Worm (Caenorhabditis elegans) whole organism, L4 larva: ENCODE results near the gene nlp-51.

Source experiments
- D1046.2 ChIP-seq: fragments of 200-800 bp; sonication (Bioruptor generic); IDR thresholded peaks from 2 replicates; pipeline ENCODE4 v1.3.6; 2022; ENCODE audit warnings: missing genetic modification characterization, missing compliant biosample characterization
- T26A8.4 ChIP-seq: fragments of 200-800 bp; sonication (Bioruptor generic); IDR thresholded peaks from 2 replicates; pipeline ENCODE4 v1.3.6; 2022; ENCODE audit warnings: missing genetic modification characterization, missing compliant biosample characterization
- Y5F2A.4 ChIP-seq: fragments of 200-800 bp; sonication (Bioruptor generic); optimal IDR thresholded peaks from 2 replicates; lab custom pipeline; 2018; ENCODE audit warnings: mild to moderate bottlenecking, missing genetic modification characterization, missing compliant biosample characterization
- ZK546.5 ChIP-seq, 2 experiments: sonication (generic microtip); optimal IDR thresholded peaks; 2 replicates each; lab custom pipeline; 2017; ENCODE audit warnings: missing biosample characterization in 2 of 2, missing genetic modification characterization in 2 of 2
- aha-1 ChIP-seq: fragments of 150-350 bp; peaks from one replicate; lab custom pipeline; 2014; ENCODE audit warnings: missing biosample characterization, missing genetic modification characterization
- ama-1 ChIP-seq: fragments of 150-350 bp; optimal IDR thresholded peaks from 2 replicates; lab custom pipeline; 2014; ENCODE audit warnings: inconsistent platforms, mixed read lengths
- ceh-32 ChIP-seq: sonication (generic microtip); optimal IDR thresholded peaks from 2 replicates; lab custom pipeline; 2016; ENCODE audit warnings: mild to moderate bottlenecking, missing genetic modification characterization, missing compliant biosample characterization; ENCODE audit not compliant: poor library complexity
- ces-1 ChIP-seq: fragments of 150-350 bp; sonication (generic microtip); optimal IDR thresholded peaks from 4 replicates; lab custom pipeline; 2014; ENCODE audit warnings: missing biosample characterization, missing genetic modification reagents, missing genetic modification characterization
- daf-12 ChIP-seq: fragments of 150-350 bp; optimal IDR thresholded peaks from 2 replicates; lab custom pipeline; 2014; ENCODE audit warnings: missing biosample characterization, missing genetic modification reagents, missing genetic modification characterization
- daf-16 ChIP-seq, 3 experiments: sonication (generic microtip); optimal IDR thresholded peaks; 2 replicates each; lab custom pipeline; 2016 to 2017; ENCODE audit warnings: missing genetic modification characterization in 3 of 3, missing genetic modification reagents in 3 of 3, mild to moderate bottlenecking in 2 of 3, missing compliant biosample characterization in 2 of 3, missing biosample characterization in 1 of 3, moderate library complexity in 1 of 3
- daf-19 ChIP-seq: fragments of 200-800 bp; sonication (Bioruptor generic); conservative IDR thresholded peaks from 2 replicates; pipeline ENCODE4 v1.3.6; 2022; ENCODE audit warnings: missing genetic modification characterization, missing compliant biosample characterization
- daf-8 ChIP-seq: fragments of 200-800 bp; sonication (Bioruptor generic); IDR thresholded peaks from 2 replicates; pipeline ENCODE4 v1.3.6; 2022; ENCODE audit warnings: missing genetic modification characterization, missing compliant biosample characterization
- dmd-9 ChIP-seq: fragments of 200-800 bp; sonication (Bioruptor generic); IDR thresholded peaks from 2 replicates; pipeline ENCODE4 v1.3.6; 2022; ENCODE audit warnings: missing genetic modification reagents, missing genetic modification characterization, missing compliant biosample characterization
- dpl-1 ChIP-seq: fragments of 150-350 bp; optimal IDR thresholded peaks from 2 replicates; lab custom pipeline; 2014; ENCODE audit warnings: missing biosample characterization, missing genetic modification reagents, missing genetic modification characterization
- duxl-1 ChIP-seq: sonication (generic microtip); optimal IDR thresholded peaks from 2 replicates; lab custom pipeline; 2016; ENCODE audit warnings: mild to moderate bottlenecking, missing genetic modification characterization, moderate library complexity, missing compliant biosample characterization; ENCODE audit not compliant: poor library complexity
- egl-43 ChIP-seq: fragments of 200-800 bp; sonication (Bioruptor generic); IDR thresholded peaks from 2 replicates; pipeline ENCODE4 v1.3.6; 2022; ENCODE audit warnings: missing genetic modification reagents, missing genetic modification characterization, missing compliant biosample characterization
- gei-8 ChIP-seq: fragments of 200-800 bp; sonication (Bioruptor generic); optimal IDR thresholded peaks from 2 replicates; lab custom pipeline; 2018; ENCODE audit warnings: mild to moderate bottlenecking, missing genetic modification characterization, missing compliant biosample characterization
- hif-1 ChIP-seq, 2 experiments: sonication (generic microtip); optimal IDR thresholded peaks; 2 replicates each; lab custom pipeline; 2016 to 2017; ENCODE audit warnings: missing compliant biosample characterization in 2 of 2, missing genetic modification characterization in 2 of 2, missing genetic modification reagents in 2 of 2, missing genotype in 2 of 2, mild to moderate bottlenecking in 1 of 2
- hlh-11 ChIP-seq: fragments of 200-800 bp; sonication (Bioruptor generic); optimal IDR thresholded peaks from 2 replicates; lab custom pipeline; 2018; ENCODE audit warnings: mild to moderate bottlenecking, missing genetic modification characterization, missing compliant biosample characterization
- lin-1 ChIP-seq: fragments of 200-800 bp; sonication (Bioruptor generic); IDR thresholded peaks from 2 replicates; pipeline ENCODE4 v1.3.6; 2022; ENCODE audit warnings: missing genetic modification reagents, missing genetic modification characterization, missing compliant biosample characterization
- mxl-2 ChIP-seq: fragments of 200-800 bp; sonication (Bioruptor generic); conservative IDR thresholded peaks from 2 replicates; pipeline ENCODE4 v1.3.6; 2022; ENCODE audit warnings: missing genetic modification reagents, missing genetic modification characterization, missing compliant biosample characterization
- nhr-28 ChIP-seq: fragments of 150-350 bp; optimal IDR thresholded peaks from 2 replicates; lab custom pipeline; 2014; ENCODE audit warnings: missing biosample characterization, missing genetic modification characterization
- php-3 ChIP-seq: fragments of 200-800 bp; sonication (Bioruptor generic); IDR thresholded peaks from 2 replicates; pipeline ENCODE4 v1.3.6; 2022; ENCODE audit warnings: missing genetic modification reagents, missing genetic modification characterization, missing compliant biosample characterization
- pqm-1 ChIP-seq: sonication (generic microtip); optimal IDR thresholded peaks from 2 replicates; lab custom pipeline; 2017; ENCODE audit warnings: missing biosample characterization, missing genetic modification characterization
- saeg-2 ChIP-seq: fragments of 200-800 bp; sonication (Bioruptor generic); IDR thresholded peaks from 2 replicates; pipeline ENCODE4 v1.3.6; 2022; ENCODE audit warnings: missing genetic modification reagents, missing genetic modification characterization, missing compliant biosample characterization
- set-16 ChIP-seq: fragments of 200-800 bp; sonication (Bioruptor generic); IDR thresholded peaks from 2 replicates; pipeline ENCODE4 v1.3.6; 2022; ENCODE audit warnings: missing genetic modification reagents, missing genetic modification characterization, missing compliant biosample characterization
- spr-1 ChIP-seq: sonication (generic microtip); optimal IDR thresholded peaks from 2 replicates; lab custom pipeline; 2016; ENCODE audit warnings: mild to moderate bottlenecking, missing genetic modification characterization, missing compliant biosample characterization
- spr-3 ChIP-seq: fragments of 200-800 bp; sonication (Bioruptor generic); optimal IDR thresholded peaks from 2 replicates; lab custom pipeline; 2018; ENCODE audit warnings: mild to moderate bottlenecking, missing genetic modification characterization, missing compliant biosample characterization
- tag-97 ChIP-seq: fragments of 200-800 bp; sonication (Bioruptor generic); IDR thresholded peaks from 2 replicates; pipeline ENCODE4 v1.3.6; 2022; ENCODE audit warnings: missing genetic modification characterization, missing compliant biosample characterization
- unc-62 ChIP-seq, 3 experiments: fragments of 150-350 bp in 1 of 3; sonication (generic microtip); optimal IDR thresholded peaks in 2 of 3; peaks in 1 of 3; 1 replicate in 1 of 3; 2 replicates in 2 of 3; lab custom pipeline; 2014 to 2017; ENCODE audit warnings: missing biosample characterization in 3 of 3, missing genetic modification characterization in 3 of 3, missing genetic modification reagents in 3 of 3, missing genotype in 1 of 3
- vab-7 ChIP-seq: fragments of 200-800 bp; sonication (Bioruptor generic); IDR thresholded peaks from 2 replicates; pipeline ENCODE4 v1.3.6; 2022; ENCODE audit warnings: missing genetic modification reagents, missing genetic modification characterization, missing compliant biosample characterization
- zip-2 ChIP-seq: fragments of 150-350 bp; optimal IDR thresholded peaks from 2 replicates; lab custom pipeline; 2014; ENCODE audit warnings: missing biosample characterization, missing genetic modification characterization

Gene nlp-51

ce11 chrII:11339507-11339906 is 20.0 kb upstream of the nlp-51 start, which contains the start of gene rmd-3:
TSS of gene rmd-3 (minus strand) at chrII:11339607.
- no peak for TF ChIP-seq daf-12 (tag; lab: Kevin White, UChicago)
- no peak for TF ChIP-seq zip-2
- TF ChIP-seq D1046.2 (GFP tag; lab: Robert Waterston, UW) = no peak
- no peak for TF ChIP-seq ceh-32 (tag; lab: Kevin White, UChicago)
- TF ChIP-seq dmd-9 (GFP tag; lab: Robert Waterston, UW) = no peak
- TF ChIP-seq duxl-1 (tag; lab: Kevin White, UChicago) = no peak
- no peak for TF ChIP-seq mxl-2 (GFP tag; lab: Robert Waterston, UW)
- no peak for TF ChIP-seq daf-16 (GFP tag; optimal IDR thresholded peaks at IDR 0.05; lab: Kevin White, UChicago)
- TF ChIP-seq daf-16 (tag; optimal IDR thresholded peaks at IDR 0.05; lab: Kevin White, UChicago) = no peak
- TF ChIP-seq pqm-1 (tag; lab: Kevin White, UChicago) = no peak
- TF ChIP-seq ZK546.5 (tag; optimal IDR thresholded peaks at IDR 0.05; lab: Kevin White, UChicago) = no peak
- TF ChIP-seq lin-1 (GFP tag; lab: Robert Waterston, UW) = no peak
- TF ChIP-seq egl-43 = no peak
- TF ChIP-seq nhr-28 (tag; lab: Kevin White, UChicago) = no peak
- no peak for TF ChIP-seq ces-1 (GFP tag; lab: Kevin White, UChicago)
- TF ChIP-seq, all 104 proteins: peak for 0

ce11 chrII:11337497-11338040 is 18.1 kb upstream of the nlp-51 start, which contains the start of gene sqt-1:
TSS of gene sqt-1 (minus strand) at chrII:11337837.
- TF ChIP-seq daf-8 = no peak
- peak; percentile 20 for TF ChIP-seq ama-1
- no peak for TF ChIP-seq php-3 (GFP tag; lab: Robert Waterston, UW)
- TF ChIP-seq hlh-11 (tag; lab: Kevin White, UChicago) = peak; percentile 23
- no peak for TF ChIP-seq tag-97 (GFP tag; lab: Robert Waterston, UW)
- TF ChIP-seq dpl-1 (GFP tag; lab: Kevin White, UChicago) = no peak
- TF ChIP-seq spr-1 (tag; lab: Kevin White, UChicago) = peak; percentile 38
- no peak for TF ChIP-seq Y5F2A.4 (GFP tag; lab: Kevin White, UChicago)
- TF ChIP-seq T26A8.4 (GFP tag; lab: Robert Waterston, UW) = peak; percentile 57

- TF ChIP-seq saeg-2 (GFP tag; lab: Robert Waterston, UW) (no peak), vab-7 (no peak), hif-1 (tag; optimal IDR thresholded peaks at IDR 0.05; lab: Kevin White, UChicago) (no peak), set-16 (GFP tag; lab: Robert Waterston, UW) (peak; percentile 85), spr-3 (GFP tag; lab: Kevin White, UChicago) (peak; percentile 3), daf-19 (GFP tag; lab: Robert Waterston, UW) (no peak), mxl-2 (GFP tag; lab: Robert Waterston, UW) (0 out of 2 replicates have a peak, but pooled peaks have one; percentile 5), aha-1 (tag; lab: Kevin White, UChicago) (peak; percentile 91)
- TF ChIP-seq, all 104 proteins: peak for 4
Observed at ce11 chrII:11336640-11337241, 17.2 kb upstream of the nlp-51 start.

ce11 chrII:11336163-11336562 is 16.7 kb upstream of the nlp-51 start:
- no peak for TF ChIP-seq unc-62 (GFP tag; optimal IDR thresholded peaks at IDR 0.05 in 1 of 2; lab: Kevin White, UChicago)
- no peak for TF ChIP-seq unc-62 (tag; optimal IDR thresholded peaks at IDR 0.05; lab: Kevin White, UChicago)
- no peak for TF ChIP-seq gei-8 (GFP tag; lab: Kevin White, UChicago)
- TF ChIP-seq T26A8.4 (GFP tag; lab: Robert Waterston, UW) = peak; percentile 64; the same call in 1 of the 2 replicates
